Worm (Caenorhabditis elegans) whole organism, L2 larva: ENCODE measurements around the gene mdf-1.

Source experiments
- F13H6.1 ChIP-seq: sonication (generic microtip); optimal IDR thresholded peaks from 2 replicates; lab custom pipeline; 2016; ENCODE audit warnings: missing genetic modification characterization, missing compliant biosample characterization
- R02D3.7 ChIP-seq: fragments of 150-350 bp; optimal IDR thresholded peaks from 2 replicates; lab custom pipeline; 2014; ENCODE audit warnings: missing biosample characterization, missing genetic modification characterization
- Y55F3AM.14 ChIP-seq: fragments of 200-800 bp; sonication (Bioruptor generic); optimal IDR thresholded peaks from 2 replicates; lab custom pipeline; 2018; ENCODE audit warnings: mild to moderate bottlenecking, missing genetic modification characterization, missing compliant biosample characterization
- ZK546.5 ChIP-seq: sonication (generic microtip); optimal IDR thresholded peaks from 2 replicates; lab custom pipeline; 2017; ENCODE audit warnings: missing biosample characterization, missing genetic modification characterization
- alr-1 ChIP-seq: fragments of 150-350 bp; optimal IDR thresholded peaks from 2 replicates; lab custom pipeline; 2014; ENCODE audit warnings: missing biosample characterization, missing genetic modification characterization
- aly-2 ChIP-seq: fragments of 150-350 bp; optimal IDR thresholded peaks from 2 replicates; lab custom pipeline; 2014; ENCODE audit warnings: missing biosample characterization, missing genetic modification characterization
- ama-1 ChIP-seq: fragments of 150-350 bp; optimal IDR thresholded peaks from 2 replicates; lab custom pipeline; 2018; ENCODE audit warnings: inconsistent platforms
- blmp-1 ChIP-seq: sonication (generic microtip); optimal IDR thresholded peaks from 2 replicates; lab custom pipeline; 2017; ENCODE audit warnings: missing genetic modification characterization, mild to moderate bottlenecking, missing compliant biosample characterization, antibody characterized with exemption, moderate library complexity; ENCODE audit not compliant: insufficient read depth
- ceh-16 ChIP-seq: fragments of 150-350 bp; optimal IDR thresholded peaks from 2 replicates; lab custom pipeline; 2014; ENCODE audit warnings: missing biosample characterization, missing genetic modification characterization
- ceh-82 ChIP-seq: fragments of 150-350 bp; optimal IDR thresholded peaks from 2 replicates; lab custom pipeline; 2014; ENCODE audit warnings: missing biosample characterization, missing genetic modification characterization
- crh-2 ChIP-seq: sonication (generic microtip); optimal IDR thresholded peaks from 2 replicates; lab custom pipeline; 2017; ENCODE audit warnings: missing biosample characterization, missing genetic modification characterization
- dmd-4 ChIP-seq: sonication (generic microtip); optimal IDR thresholded peaks from 2 replicates; lab custom pipeline; 2017; ENCODE audit warnings: missing biosample characterization, missing genetic modification characterization
- egl-27 ChIP-seq: sonication (generic microtip); optimal IDR thresholded peaks from 3 replicates; lab custom pipeline; 2017; ENCODE audit warnings: missing biosample characterization, missing genetic modification reagents, missing genetic modification characterization
- elt-1 ChIP-seq: fragments of 150-350 bp; optimal IDR thresholded peaks from 2 replicates; lab custom pipeline; 2014; ENCODE audit warnings: missing biosample characterization, missing genetic modification characterization
- elt-3 ChIP-seq: sonication (generic microtip); optimal IDR thresholded peaks from 2 replicates; lab custom pipeline; 2017; ENCODE audit warnings: missing biosample characterization, missing genetic modification characterization
- fos-1 ChIP-seq: fragments of 150-350 bp; optimal IDR thresholded peaks from 2 replicates; lab custom pipeline; 2014; ENCODE audit warnings: missing biosample characterization, missing genetic modification characterization
- gmeb-1 ChIP-seq: fragments of 150-350 bp; optimal IDR thresholded peaks from 2 replicates; lab custom pipeline; 2014; ENCODE audit warnings: missing biosample characterization, missing genetic modification characterization
- lin-11 ChIP-seq: fragments of 150-350 bp; sonication (generic microtip); optimal IDR thresholded peaks from 2 replicates; lab custom pipeline; 2014; ENCODE audit warnings: missing biosample characterization, missing genetic modification characterization, inconsistent platforms, mixed read lengths
- lin-13 ChIP-seq: fragments of 150-350 bp; optimal IDR thresholded peaks from 2 replicates; lab custom pipeline; 2014; ENCODE audit warnings: missing biosample characterization, missing genetic modification reagents, missing genetic modification characterization
- lin-39 ChIP-seq: fragments of 150-350 bp; optimal IDR thresholded peaks from 2 replicates; lab custom pipeline; 2014; ENCODE audit warnings: missing biosample characterization, missing genetic modification reagents, missing genetic modification characterization
- lsy-2 ChIP-seq, 2 experiments: fragments of 150-350 bp in 1 of 2; sonication (generic microtip) in 1 of 2; optimal IDR thresholded peaks; 2 replicates each; lab custom pipeline; 2014 to 2017; ENCODE audit warnings: missing biosample characterization in 2 of 2, missing genetic modification characterization in 2 of 2
- mab-5 ChIP-seq: fragments of 150-350 bp; optimal IDR thresholded peaks from 2 replicates; lab custom pipeline; 2014; ENCODE audit warnings: missing biosample characterization, missing genetic modification characterization
- mbf-1 ChIP-seq: sonication (generic microtip); optimal IDR thresholded peaks from 2 replicates; lab custom pipeline; 2017; ENCODE audit warnings: missing biosample characterization, missing genetic modification characterization
- mdl-1 ChIP-seq, 2 experiments: fragments of 150-350 bp in 1 of 2; sonication (generic microtip) in 1 of 2; optimal IDR thresholded peaks; 2 replicates each; lab custom pipeline; 2017; ENCODE audit warnings: missing biosample characterization in 2 of 2, missing genetic modification characterization in 2 of 2
- nhr-10 ChIP-seq: sonication (generic microtip); optimal IDR thresholded peaks from 2 replicates; lab custom pipeline; 2017; ENCODE audit warnings: missing biosample characterization, missing genetic modification characterization
- nhr-11 ChIP-seq: fragments of 150-350 bp; optimal IDR thresholded peaks from 2 replicates; lab custom pipeline; 2014; ENCODE audit warnings: missing biosample characterization, missing genetic modification characterization
- nhr-129 ChIP-seq: fragments of 150-350 bp; optimal IDR thresholded peaks from 2 replicates; lab custom pipeline; 2014; ENCODE audit warnings: missing biosample characterization, missing genetic modification characterization
- nhr-21 ChIP-seq: fragments of 150-350 bp; optimal IDR thresholded peaks from 2 replicates; lab custom pipeline; 2014; ENCODE audit warnings: missing biosample characterization, missing genetic modification characterization
- nhr-23 ChIP-seq: fragments of 150-350 bp; optimal IDR thresholded peaks from 2 replicates; lab custom pipeline; 2014; ENCODE audit warnings: missing biosample characterization, missing genetic modification reagents, missing genetic modification characterization
- nhr-237 ChIP-seq: fragments of 150-350 bp; optimal IDR thresholded peaks from 2 replicates; lab custom pipeline; 2014; ENCODE audit warnings: missing biosample characterization, missing genetic modification characterization
- nhr-25 ChIP-seq: fragments of 150-350 bp; sonication (generic microtip); optimal IDR thresholded peaks from 3 replicates; lab custom pipeline; 2014; ENCODE audit warnings: missing biosample characterization, missing genetic modification characterization
- nhr-6 ChIP-seq: fragments of 150-350 bp; optimal IDR thresholded peaks from 2 replicates; lab custom pipeline; 2014; ENCODE audit warnings: missing biosample characterization, missing genetic modification characterization
- nhr-77 ChIP-seq: fragments of 150-350 bp; optimal IDR thresholded peaks from 2 replicates; lab custom pipeline; 2014; ENCODE audit warnings: missing biosample characterization, missing genetic modification characterization
- peb-1 ChIP-seq: fragments of 150-350 bp; optimal IDR thresholded peaks from 2 replicates; lab custom pipeline; 2014; ENCODE audit warnings: missing biosample characterization, missing genetic modification characterization
- sem-4 ChIP-seq: fragments of 150-350 bp; optimal IDR thresholded peaks from 2 replicates; lab custom pipeline; 2014; ENCODE audit warnings: missing biosample characterization, missing genetic modification reagents, missing genetic modification characterization
- skn-1 ChIP-seq: sonication (generic microtip); optimal IDR thresholded peaks from 2 replicates; lab custom pipeline; 2017; ENCODE audit warnings: missing biosample characterization, missing genetic modification characterization
- sma-3 ChIP-seq: sonication (generic microtip); optimal IDR thresholded peaks from 2 replicates; lab custom pipeline; 2016; ENCODE audit warnings: missing genetic modification reagents, missing genetic modification characterization, missing compliant biosample characterization
- sma-9 ChIP-seq, 2 experiments: fragments of 150-350 bp in 1 of 2; sonication (generic microtip) in 1 of 2; optimal IDR thresholded peaks; 2 replicates each; lab custom pipeline; 2014 to 2016; ENCODE audit warnings: missing genetic modification characterization in 2 of 2, mild to moderate bottlenecking in 1 of 2, missing biosample characterization in 1 of 2, missing compliant biosample characterization in 1 of 2, missing genetic modification reagents in 1 of 2, moderate library complexity in 1 of 2
- snpc-4 ChIP-seq: fragments of 150-350 bp; optimal IDR thresholded peaks from 2 replicates; lab custom pipeline; 2014; ENCODE audit warnings: missing biosample characterization, missing genetic modification characterization
- unc-39 ChIP-seq: fragments of 150-350 bp; optimal IDR thresholded peaks from 2 replicates; lab custom pipeline; 2014; ENCODE audit warnings: missing biosample characterization, missing genetic modification characterization
- unc-55 ChIP-seq: fragments of 150-350 bp; sonication (generic microtip); optimal IDR thresholded peaks from 3 replicates; lab custom pipeline; 2014; ENCODE audit warnings: missing biosample characterization, missing genetic modification reagents, missing genetic modification characterization
- unc-62 ChIP-seq: fragments of 150-350 bp; optimal IDR thresholded peaks from 2 replicates; lab custom pipeline; 2014; ENCODE audit warnings: missing biosample characterization, missing genetic modification reagents, missing genetic modification characterization
- zag-1 ChIP-seq: fragments of 150-350 bp; optimal IDR thresholded peaks from 2 replicates; lab custom pipeline; 2014; ENCODE audit warnings: missing biosample characterization, missing genetic modification characterization
- ztf-11 ChIP-seq: sonication (generic microtip); optimal IDR thresholded peaks from 2 replicates; lab custom pipeline; 2017; ENCODE audit warnings: missing biosample characterization, missing genetic modification characterization
- ztf-4 ChIP-seq: fragments of 150-350 bp; optimal IDR thresholded peaks from 2 replicates; lab custom pipeline; 2014; ENCODE audit warnings: missing biosample characterization, missing genetic modification characterization

Gene mdf-1

ce11 chrV:9546860-9547269 lies 2.8 kb upstream of the mdf-1 start, which contains the start of gene his-37 (continued):
- TF ChIP-seq sem-4 (tag; lab: Kevin White, UChicago) (peak; percentile 99), fos-1 (tag; lab: Kevin White, UChicago) (peak; percentile 100), nhr-77 (tag; lab: Kevin White, UChicago) (peak; percentile 92), nhr-237 (tag; lab: Kevin White, UChicago) (peak; percentile 90), elt-3 (tag; lab: Kevin White, UChicago) (no peak), dmd-4 (tag; lab: Kevin White, UChicago) (peak; percentile 66), lin-11 (tag; lab: Kevin White, UChicago) (peak; percentile 98), unc-62 (GFP tag; lab: Kevin White, UChicago) (peak; percentile 92), sma-3 (GFP tag; lab: Kevin White, UChicago) (peak; percentile 100), mdl-1 (tag; optimal IDR thresholded peaks at IDR 0.05; lab: Kevin White, UChicago) (peak; percentile 90 to 92)

- TF ChIP-seq lin-39 (tag; lab: Kevin White, UChicago) (no peak), R02D3.7 (tag; lab: Kevin White, UChicago) (no peak), lsy-2 (tag; optimal IDR thresholded peaks at IDR 0.05; lab: Kevin White, UChicago) (peak in 1 of 2 experiments; percentile 13), sma-9 (GFP tag; optimal IDR thresholded peaks at IDR 0.05; lab: Kevin White, UChicago) (no peak), sma-9 (tag; optimal IDR thresholded peaks at IDR 0.05; lab: Kevin White, UChicago) (no peak), F13H6.1 (tag; lab: Kevin White, UChicago) (no peak), elt-3 (tag; lab: Kevin White, UChicago) (no peak), elt-1 (tag; lab: Kevin White, UChicago) (no peak), dmd-4 (tag; lab: Kevin White, UChicago) (no peak), fos-1 (tag; lab: Kevin White, UChicago) (no peak)
- TF ChIP-seq, all 48 proteins: peak for 1
Measured at ce11 chrV:9546042-9546581, 2.1 kb upstream of the mdf-1 start, which contains the start of gene C50F4.6. C50F4.6 (plus strand) TSS chrV:9546092.

- TF ChIP-seq egl-27 (tag; lab: Kevin White, UChicago), result no peak
- no peak for TF ChIP-seq alr-1 (tag; lab: Kevin White, UChicago)
- TF ChIP-seq elt-1 (tag; lab: Kevin White, UChicago), result no peak
- TF ChIP-seq Y55F3AM.14 (GFP tag; lab: Kevin White, UChicago), result no peak
- TF ChIP-seq gmeb-1, result peak; percentile 53
- peak in 1 of 2 experiments; percentile 31 for TF ChIP-seq mdl-1 (tag; optimal IDR thresholded peaks at IDR 0.05; lab: Kevin White, UChicago)
- no peak for TF ChIP-seq snpc-4 (tag; lab: Kevin White, UChicago)
- TF ChIP-seq F13H6.1 (tag; lab: Kevin White, UChicago), result peak; percentile 62
- TF ChIP-seq ceh-82, result no peak
- TF ChIP-seq nhr-237 (tag; lab: Kevin White, UChicago), result no peak
- no peak for TF ChIP-seq dmd-4 (tag; lab: Kevin White, UChicago)
- peak; percentile 35 for TF ChIP-seq lin-11 (tag; lab: Kevin White, UChicago)
- no peak for TF ChIP-seq ZK546.5 (tag; lab: Kevin White, UChicago)
- TF ChIP-seq mab-5 (tag; lab: Kevin White, UChicago), result no peak
- no peak for TF ChIP-seq elt-3 (tag; lab: Kevin White, UChicago)
- no peak for TF ChIP-seq ztf-4
- no peak for TF ChIP-seq sem-4 (tag; lab: Kevin White, UChicago)
- no peak for TF ChIP-seq nhr-23 (tag; lab: Kevin White, UChicago)
- TF ChIP-seq nhr-10 (tag; lab: Kevin White, UChicago), result no peak
- no peak for TF ChIP-seq R02D3.7 (tag; lab: Kevin White, UChicago)
- peak; percentile 51 for TF ChIP-seq crh-2 (tag; lab: Kevin White, UChicago)
- peak; percentile 48 for TF ChIP-seq fos-1 (tag; lab: Kevin White, UChicago)
- no peak for TF ChIP-seq nhr-25 (tag; lab: Kevin White, UChicago)
- peak; percentile 15 for TF ChIP-seq lin-13 (GFP tag; lab: Kevin White, UChicago)
- TF ChIP-seq skn-1 (tag; lab: Kevin White, UChicago), result no peak
- TF ChIP-seq ceh-16 (tag; lab: Kevin White, UChicago), result no peak
- TF ChIP-seq nhr-129 (tag; lab: Kevin White, UChicago), result no peak
- TF ChIP-seq lsy-2 (tag; optimal IDR thresholded peaks at IDR 0.05; lab: Kevin White, UChicago), result peak; percentile 38 to 51
- no peak for TF ChIP-seq mbf-1 (tag; lab: Kevin White, UChicago)
- TF ChIP-seq sma-9 (GFP tag; optimal IDR thresholded peaks at IDR 0.05; lab: Kevin White, UChicago), result peak; percentile 37
- TF ChIP-seq sma-9 (tag; optimal IDR thresholded peaks at IDR 0.05; lab: Kevin White, UChicago), result no peak
- no peak for TF ChIP-seq nhr-6 (tag; lab: Kevin White, UChicago)
- peak; percentile 77 for TF ChIP-seq ama-1 (lab: Kevin White, UChicago)
- no peak for TF ChIP-seq unc-62 (GFP tag; lab: Kevin White, UChicago)
- TF ChIP-seq unc-39 (tag; lab: Kevin White, UChicago), result no peak
- TF ChIP-seq blmp-1 (tag; lab: Kevin White, UChicago), result no peak
- no peak for TF ChIP-seq ztf-11 (tag; lab: Kevin White, UChicago)
- TF ChIP-seq unc-55 (GFP tag; lab: Kevin White, UChicago), result peak; percentile 15
- peak; percentile 11 for TF ChIP-seq nhr-21
- TF ChIP-seq lin-39 (tag; lab: Kevin White, UChicago), result no peak
- TF ChIP-seq zag-1 (tag; lab: Kevin White, UChicago), result no peak
- TF ChIP-seq nhr-11 (tag; lab: Kevin White, UChicago), result no peak
- no peak for TF ChIP-seq peb-1 (tag; lab: Kevin White, UChicago)
- TF ChIP-seq aly-2 (tag; lab: Kevin White, UChicago), result no peak
Measured at ce11 chrV:9545238-9545709, 1.2 kb upstream of the mdf-1 start, which contains the start of the genes his-35 and his-41. his-35 (minus strand) TSS chrV:9545288. his-41 (plus strand) TSS chrV:9545536.
